Worm (Caenorhabditis elegans): ENCODE results near the gene ZK1073.1.

ce11 chrX:16112923-16113322, 15.7 kb downstream of the ZK1073.1 start:
- TF ChIP-seq ref-1 (GFP tag; conservative IDR thresholded peaks at IDR 0.05) (no peak), tab-1 (GFP tag; IDR thresholded peaks at IDR 0.05) (no peak), med-1 (GFP tag; optimal IDR thresholded peaks at IDR 0.05; ENCODE audit: insufficient read depth) (no peak), ztf-29 (GFP tag; IDR thresholded peaks at IDR 0.05) (no peak), flt-1 (GFP tag; IDR thresholded peaks at IDR 0.05) (no peak), cog-1 (tag; optimal IDR thresholded peaks at IDR 0.05) (no peak)

Data from whole organism, midembryonic.